Worm (Caenorhabditis elegans): ENCODE measurements around the gene Y67D8C.9.

The Y67D8C.9 gene

DNA sequence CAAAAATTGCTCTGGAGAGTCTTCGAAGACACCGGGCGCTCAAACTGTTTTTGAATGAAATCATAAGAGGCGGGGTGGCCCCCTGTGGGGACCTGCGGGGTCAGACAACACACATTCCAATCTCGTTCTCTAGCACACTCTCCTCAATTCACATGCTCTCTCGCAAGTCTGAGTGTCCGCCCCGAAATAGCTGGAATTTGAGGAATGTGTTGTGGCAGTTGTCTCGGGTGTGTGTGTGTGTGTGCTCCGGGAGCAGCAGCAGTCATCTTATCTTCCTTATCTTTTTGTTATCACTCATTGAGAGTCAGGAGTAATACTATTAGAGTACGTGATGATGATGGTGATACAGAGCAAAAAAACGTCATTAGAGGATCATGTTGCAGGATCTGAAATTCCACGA, 56.8 kb downstream of the Y67D8C.9 start (continued):
- TF ChIP-seq dsc-1 (tag; optimal IDR thresholded peaks at IDR 0.05): no peak
- peak; percentile 17 to 24 for TF ChIP-seq efl-1 (optimal IDR thresholded peaks at IDR 0.05)
- peak in 1 of 2 experiments; percentile 1 for TF ChIP-seq efl-1 (GFP tag; optimal IDR thresholded peaks at IDR 0.05 in 1 of 2)
- no peak for TF ChIP-seq fkh-10 (GFP tag; optimal IDR thresholded peaks at IDR 0.05)
- no peak for TF ChIP-seq sup-37 (GFP tag; optimal IDR thresholded peaks at IDR 0.05)
- no peak for TF ChIP-seq hpl-2 (GFP tag; optimal IDR thresholded peaks at IDR 0.05)
- peak in 1 of 2 experiments; percentile 15 for TF ChIP-seq mdl-1 (tag; optimal IDR thresholded peaks at IDR 0.05)
- TF ChIP-seq nhr-90 (tag; optimal IDR thresholded peaks at IDR 0.05; ENCODE audit: poor library complexity): no peak
- TF ChIP-seq C34B4.2 (tag; optimal IDR thresholded peaks at IDR 0.05): no peak
- TF ChIP-seq ceh-88 (GFP tag; IDR thresholded peaks at IDR 0.05): no peak
- TF ChIP-seq unc-98 (GFP tag; IDR thresholded peaks at IDR 0.05): no peak
- TF ChIP-seq ceh-82 (tag; optimal IDR thresholded peaks at IDR 0.05): no peak
- TF ChIP-seq dpl-1 (GFP tag; optimal IDR thresholded peaks at IDR 0.05): no peak
- no peak for TF ChIP-seq nhr-76 (tag; optimal IDR thresholded peaks at IDR 0.05)
- TF ChIP-seq pax-3 (tag; optimal IDR thresholded peaks at IDR 0.05): no peak
- TF ChIP-seq C04F5.9 (tag; optimal IDR thresholded peaks at IDR 0.05): no peak
- TF ChIP-seq sptf-1 (tag; optimal IDR thresholded peaks at IDR 0.05): no peak
- no peak for TF ChIP-seq unc-86 (tag; optimal IDR thresholded peaks at IDR 0.05)
- TF ChIP-seq irx-1 (tag; optimal IDR thresholded peaks at IDR 0.05): no peak
- no peak for TF ChIP-seq nhr-12 (tag; optimal IDR thresholded peaks at IDR 0.05)
- no peak for TF ChIP-seq lir-3 (tag; optimal IDR thresholded peaks at IDR 0.05; ENCODE audit: poor library complexity)
- no peak for TF ChIP-seq snpc-4 (tag; optimal IDR thresholded peaks at IDR 0.05)
- no peak for TF ChIP-seq pqm-1 (tag; optimal IDR thresholded peaks at IDR 0.05)
- no peak for TF ChIP-seq ets-5 (GFP tag; IDR thresholded peaks at IDR 0.05)
- no peak for TF ChIP-seq ceh-63 (GFP tag; optimal IDR thresholded peaks at IDR 0.05)
- TF ChIP-seq ceh-8 (GFP tag; optimal IDR thresholded peaks at IDR 0.05): no peak
- TF ChIP-seq zag-1 (tag; optimal IDR thresholded peaks at IDR 0.05): no peak
- no peak for TF ChIP-seq Y116A8C.19 (tag; optimal IDR thresholded peaks at IDR 0.05; ENCODE audit: borderline replicate concordance)
- TF ChIP-seq efl-3 (GFP tag; optimal IDR thresholded peaks at IDR 0.05): no peak
- no peak for TF ChIP-seq lin-15B (tag; optimal IDR thresholded peaks at IDR 0.05)
- TF ChIP-seq nhr-71 (tag; optimal IDR thresholded peaks at IDR 0.05): peak; percentile 81
- TF ChIP-seq aly-2 (tag; optimal IDR thresholded peaks at IDR 0.05): no peak
- no peak for TF ChIP-seq nhr-237 (tag; optimal IDR thresholded peaks at IDR 0.05)
- no peak for TF ChIP-seq aha-1 (tag; optimal IDR thresholded peaks at IDR 0.05)
- TF ChIP-seq nhr-84 (tag; optimal IDR thresholded peaks at IDR 0.05): no peak
- TF ChIP-seq egl-27 (tag; optimal IDR thresholded peaks at IDR 0.05): no peak
- TF ChIP-seq blmp-1 (tag; optimal IDR thresholded peaks at IDR 0.05): no peak
- TF ChIP-seq ztf-4 (tag; optimal IDR thresholded peaks at IDR 0.05): peak; percentile 37
- no peak for TF ChIP-seq zip-4 (GFP tag; optimal IDR thresholded peaks at IDR 0.05)
- TF ChIP-seq unc-130 (tag; optimal IDR thresholded peaks at IDR 0.05): peak; percentile 46
- TF ChIP-seq sox-4 (tag; optimal IDR thresholded peaks at IDR 0.05): no peak
- TF ChIP-seq F16B12.6 (tag; optimal IDR thresholded peaks at IDR 0.05): no peak
- peak; percentile 87 for TF ChIP-seq mef-2 (tag; optimal IDR thresholded peaks at IDR 0.05)
- TF ChIP-seq fkh-4 (tag; optimal IDR thresholded peaks at IDR 0.05; ENCODE audit: borderline replicate concordance): no peak
- TF ChIP-seq vab-15 (tag; optimal IDR thresholded peaks at IDR 0.05): no peak
- no peak for TF ChIP-seq mab-9 (GFP tag; IDR thresholded peaks at IDR 0.05)
- no peak for TF ChIP-seq ztf-11 (tag; optimal IDR thresholded peaks at IDR 0.05)
- TF ChIP-seq lin-14 (GFP tag; optimal IDR thresholded peaks at IDR 0.05): peak; percentile 72
- TF ChIP-seq jun-1 (tag; optimal IDR thresholded peaks at IDR 0.05): no peak
- peak; percentile 19 to 42 for TF ChIP-seq lsy-2 (tag; optimal IDR thresholded peaks at IDR 0.05)
- TF ChIP-seq xbp-1 (tag; optimal IDR thresholded peaks at IDR 0.05): peak; percentile 15
- TF ChIP-seq hlh-4 (tag; optimal IDR thresholded peaks at IDR 0.05): no peak
